Worm (Caenorhabditis elegans) whole organism, young adult: Measurements from ENCODE around the gene ZK1307.7.

Experiments used
- B0336.3 ChIP-seq: fragments of 200-800 bp; sonication (Bioruptor generic); IDR thresholded peaks from 2 replicates; pipeline ENCODE4 v1.3.6; 2022; ENCODE audit warnings: missing genetic modification characterization, missing compliant biosample characterization
- C06A6.2 ChIP-seq: fragments of 200-800 bp; sonication (Bioruptor generic); conservative IDR thresholded peaks from 2 replicates; pipeline ENCODE4 v1.3.6; 2022; ENCODE audit warnings: missing genetic modification characterization, missing compliant biosample characterization
- F22D6.2 ChIP-seq: sonication (generic microtip); optimal IDR thresholded peaks from 2 replicates; lab custom pipeline; 2016; ENCODE audit warnings: mild to moderate bottlenecking, missing genetic modification characterization, missing compliant biosample characterization
- K11D2.4 ChIP-seq: fragments of 200-800 bp; sonication (Bioruptor generic); IDR thresholded peaks from 2 replicates; pipeline ENCODE4 v1.3.6; 2022; ENCODE audit warnings: missing genetic modification reagents, missing genetic modification characterization, missing compliant biosample characterization
- T26A5.8 ChIP-seq: sonication (generic microtip); optimal IDR thresholded peaks from 2 replicates; lab custom pipeline; 2016; ENCODE audit warnings: missing genetic modification characterization, missing compliant biosample characterization
- Y53G8AR.9 ChIP-seq: fragments of 200-800 bp; sonication (Bioruptor generic); conservative IDR thresholded peaks from 2 replicates; pipeline ENCODE4 v1.3.6; 2022; ENCODE audit warnings: missing genetic modification reagents, missing genetic modification characterization, missing compliant biosample characterization
- Y56A3A.18 ChIP-seq: fragments of 200-800 bp; sonication (Bioruptor generic); IDR thresholded peaks from 2 replicates; pipeline ENCODE4 v1.3.6; 2022; ENCODE audit warnings: missing genetic modification reagents, missing genetic modification characterization, missing compliant biosample characterization
- akir-1 ChIP-seq: fragments of 200-800 bp; sonication (Bioruptor generic); optimal IDR thresholded peaks from 2 replicates; lab custom pipeline; 2018; ENCODE audit warnings: mild to moderate bottlenecking, missing genetic modification characterization, moderate library complexity, missing compliant biosample characterization
- aptf-3 ChIP-seq: fragments of 200-800 bp; sonication (Bioruptor generic); IDR thresholded peaks from 2 replicates; pipeline ENCODE4 v1.3.6; 2022; ENCODE audit warnings: missing genetic modification characterization, missing compliant biosample characterization
- atf-7 ChIP-seq: sonication (generic microtip); optimal IDR thresholded peaks from 2 replicates; lab custom pipeline; 2017; ENCODE audit warnings: mild to moderate bottlenecking, missing genetic modification characterization, missing compliant biosample characterization
- bed-2 ChIP-seq: fragments of 200-800 bp; sonication (Bioruptor generic); IDR thresholded peaks from 2 replicates; pipeline ENCODE4 v1.3.6; 2022; ENCODE audit warnings: missing genetic modification reagents, missing genetic modification characterization, missing compliant biosample characterization
- cebp-1 ChIP-seq, 2 experiments: fragments of 200-800 bp in 1 of 2; sonication (Bioruptor generic) in 1 of 2; sonication (generic microtip) in 1 of 2; IDR thresholded peaks in 1 of 2; optimal IDR thresholded peaks in 1 of 2; 2 replicates each; pipeline versions ENCODE4 v1.3.6 to Lab custom; 2017 to 2022; ENCODE audit warnings: missing compliant biosample characterization in 2 of 2, missing genetic modification characterization in 2 of 2, mild to moderate bottlenecking in 1 of 2, missing genetic modification reagents in 1 of 2, moderate library complexity in 1 of 2
- cebp-2 ChIP-seq: fragments of 200-800 bp; sonication (Bioruptor generic); IDR thresholded peaks from 2 replicates; pipeline ENCODE4 v1.3.6; 2022; ENCODE audit warnings: missing genetic modification characterization, missing compliant biosample characterization
- ceh-58 ChIP-seq: fragments of 200-800 bp; sonication (Bioruptor generic); IDR thresholded peaks from 2 replicates; pipeline ENCODE4 v1.3.6; 2022; ENCODE audit warnings: missing genetic modification characterization, missing compliant biosample characterization
- die-1 ChIP-seq: sonication (generic microtip); optimal IDR thresholded peaks from 2 replicates; lab custom pipeline; 2016; ENCODE audit warnings: missing genotype, mild to moderate bottlenecking, missing genetic modification characterization, missing compliant biosample characterization
- dox-1 ChIP-seq: fragments of 200-800 bp; sonication (Bioruptor generic); IDR thresholded peaks from 2 replicates; pipeline ENCODE4 v1.3.6; 2022; ENCODE audit warnings: missing genetic modification reagents, missing genetic modification characterization, missing compliant biosample characterization
- dpff-1 ChIP-seq: sonication (generic microtip); optimal IDR thresholded peaks from 2 replicates; lab custom pipeline; 2017; ENCODE audit warnings: mild to moderate bottlenecking, missing genetic modification characterization, missing compliant biosample characterization
- egl-44 ChIP-seq: fragments of 200-800 bp; sonication (Bioruptor generic); IDR thresholded peaks from 2 replicates; pipeline ENCODE4 v1.3.6; 2022; ENCODE audit warnings: missing genetic modification reagents, missing genetic modification characterization, missing compliant biosample characterization
- ets-4 ChIP-seq: fragments of 200-800 bp; sonication (Bioruptor generic); optimal IDR thresholded peaks from 2 replicates; lab custom pipeline; 2018; ENCODE audit warnings: mild to moderate bottlenecking, missing genetic modification characterization, missing compliant biosample characterization
- him-1 ChIP-seq: sonication (generic microtip); optimal IDR thresholded peaks from 2 replicates; lab custom pipeline; 2016; ENCODE audit warnings: missing genotype, missing genetic modification reagents, missing genetic modification characterization, missing compliant biosample characterization
- hmg-1.2 ChIP-seq: fragments of 200-800 bp; sonication (Bioruptor generic); IDR thresholded peaks from 2 replicates; pipeline ENCODE4 v1.3.6; 2022; ENCODE audit warnings: missing genetic modification reagents, missing genetic modification characterization, missing compliant biosample characterization
- hrde-1 ChIP-seq: sonication (generic microtip); optimal IDR thresholded peaks from 2 replicates; lab custom pipeline; 2016; ENCODE audit warnings: missing genetic modification characterization, mild to moderate bottlenecking, missing compliant biosample characterization, moderate library complexity, missing genotype, missing genetic modification reagents, borderline replicate concordance
- hsf-1 ChIP-seq: fragments of 200-800 bp; sonication (Bioruptor generic); IDR thresholded peaks from 2 replicates; pipeline ENCODE4 v1.3.6; 2022; ENCODE audit warnings: missing genetic modification reagents, missing genetic modification characterization, missing compliant biosample characterization
- lin-54 ChIP-seq: fragments of 200-800 bp; sonication (Bioruptor generic); optimal IDR thresholded peaks from 2 replicates; lab custom pipeline; 2018; ENCODE audit warnings: mild to moderate bottlenecking, missing genetic modification characterization, missing compliant biosample characterization
- lir-1 ChIP-seq: fragments of 200-800 bp; sonication (Bioruptor generic); conservative IDR thresholded peaks from 2 replicates; pipeline ENCODE4 v1.3.6; 2022; ENCODE audit warnings: missing genetic modification reagents, missing genetic modification characterization, missing compliant biosample characterization
- mcd-1 ChIP-seq: fragments of 200-800 bp; sonication (Bioruptor generic); IDR thresholded peaks from 2 replicates; pipeline ENCODE4 v1.3.6; 2022; ENCODE audit warnings: missing genetic modification reagents, missing genetic modification characterization, missing compliant biosample characterization
- mes-4 ChIP-seq: sonication (generic microtip); optimal IDR thresholded peaks from 2 replicates; lab custom pipeline; 2016; ENCODE audit warnings: missing genotype, missing genetic modification characterization, missing compliant biosample characterization
- nfya-2 ChIP-seq: fragments of 200-800 bp; sonication (Bioruptor generic); IDR thresholded peaks from 2 replicates; pipeline ENCODE4 v1.3.6; 2022; ENCODE audit warnings: missing genetic modification reagents, missing genetic modification characterization, missing compliant biosample characterization
- nhr-179 ChIP-seq: sonication (generic microtip); optimal IDR thresholded peaks from 2 replicates; lab custom pipeline; 2016; ENCODE audit warnings: mild to moderate bottlenecking, missing genetic modification characterization, missing compliant biosample characterization
- nhr-27 ChIP-seq: fragments of 200-800 bp; sonication (Bioruptor generic); optimal IDR thresholded peaks from 2 replicates; lab custom pipeline; 2018; ENCODE audit warnings: mild to moderate bottlenecking, missing genetic modification characterization, moderate library complexity, missing compliant biosample characterization
- nhr-80 ChIP-seq: sonication (generic microtip); optimal IDR thresholded peaks from 2 replicates; lab custom pipeline; 2016; ENCODE audit warnings: missing genetic modification characterization, missing compliant biosample characterization
- nhr-90 ChIP-seq: sonication (generic microtip); optimal IDR thresholded peaks from 2 replicates; lab custom pipeline; 2016; ENCODE audit warnings: missing genotype, mild to moderate bottlenecking, missing genetic modification characterization, missing compliant biosample characterization
- pha-4 ChIP-seq: fragments of 150-350 bp; sonication (generic microtip); optimal IDR thresholded peaks from 2 replicates; lab custom pipeline; 2014; ENCODE audit warnings: missing biosample characterization, missing genetic modification reagents, missing genetic modification characterization
- rpc-1 ChIP-seq, 2 experiments: fragments of 150-350 bp in 1 of 2; sonication (generic microtip) in 1 of 2; optimal IDR thresholded peaks; 2 replicates each; lab custom pipeline; 2014 to 2018; ENCODE audit warnings: missing biosample characterization in 1 of 2, missing genetic modification characterization in 1 of 2, missing genetic modification reagents in 1 of 2, missing genotype in 1 of 2
- sdz-38 ChIP-seq: sonication (generic microtip); optimal IDR thresholded peaks from 2 replicates; lab custom pipeline; 2016; ENCODE audit warnings: missing genotype, missing genetic modification characterization, missing compliant biosample characterization
- sea-2 ChIP-seq: fragments of 200-800 bp; sonication (Bioruptor generic); IDR thresholded peaks from 2 replicates; pipeline ENCODE4 v1.3.6; 2022; ENCODE audit warnings: missing genetic modification characterization, missing compliant biosample characterization
- snpc-1.1 ChIP-seq: sonication (generic microtip); optimal IDR thresholded peaks from 2 replicates; lab custom pipeline; 2017; ENCODE audit warnings: missing genetic modification characterization, mild to moderate bottlenecking, missing compliant biosample characterization, antibody characterized with exemption, moderate library complexity, missing genotype, missing genetic modification reagents; ENCODE audit not compliant: insufficient read depth
- snpc-1.3 ChIP-seq: sonication (generic microtip); optimal IDR thresholded peaks from 2 replicates; lab custom pipeline; 2017; ENCODE audit warnings: missing genetic modification characterization, mild to moderate bottlenecking, missing compliant biosample characterization, antibody characterized with exemption, moderate library complexity, missing genotype, missing genetic modification reagents; ENCODE audit not compliant: insufficient read depth
- tlf-1 ChIP-seq: fragments of 200-800 bp; sonication (Bioruptor generic); optimal IDR thresholded peaks from 2 replicates; lab custom pipeline; 2018; ENCODE audit warnings: mild to moderate bottlenecking, missing genetic modification characterization, missing compliant biosample characterization
- unc-130 ChIP-seq: sonication (generic microtip); optimal IDR thresholded peaks from 2 replicates; lab custom pipeline; 2016; ENCODE audit warnings: missing genetic modification reagents, missing genetic modification characterization, missing compliant biosample characterization
- xnd-1 ChIP-seq: sonication (generic microtip); optimal IDR thresholded peaks from 2 replicates; lab custom pipeline; 2016; ENCODE audit warnings: missing genotype, missing genetic modification reagents, missing genetic modification characterization, missing compliant biosample characterization
- zfh-2 ChIP-seq: fragments of 200-800 bp; sonication (Bioruptor generic); conservative IDR thresholded peaks from 2 replicates; pipeline ENCODE4 v1.3.6; 2022; ENCODE audit warnings: missing genetic modification reagents, missing genetic modification characterization, missing compliant biosample characterization
- ztf-26 ChIP-seq: sonication (generic microtip); optimal IDR thresholded peaks from 2 replicates; lab custom pipeline; 2017; ENCODE audit warnings: missing genetic modification characterization, missing compliant biosample characterization

Gene ZK1307.7

ce11 chrII:9679842-9680241, 43.4 kb downstream of the ZK1307.7 start:
- TF ChIP-seq hrde-1 (tag; lab: Kevin White, UChicago) (no peak), xnd-1 (tag; lab: Kevin White, UChicago) (no peak), hmg-1.2 (GFP tag; lab: Robert Waterston, UW) (peak; percentile 61)

- no peak for TF ChIP-seq mes-4
- no peak for TF ChIP-seq rpc-1 (optimal IDR thresholded peaks at IDR 0.05; lab: Kevin White, UChicago)
- no peak for TF ChIP-seq rpc-1 (tag; optimal IDR thresholded peaks at IDR 0.05; lab: Kevin White, UChicago)
- no peak for TF ChIP-seq ceh-58 (GFP tag; lab: Robert Waterston, UW)
- TF ChIP-seq nfya-2, result no peak
- TF ChIP-seq Y56A3A.18 (GFP tag; lab: Robert Waterston, UW), result no peak
Observed at ce11 chrII:9680493-9680892, 44.1 kb downstream of the ZK1307.7 start, which contains the start of gene ZK1320.13. Gene ZK1320.13, plus strand, starts transcription at chrII:9680793.

ce11 chrII:9682044-9682443, 45.6 kb downstream of the ZK1307.7 start:
- TF ChIP-seq die-1 (tag; lab: Kevin White, UChicago) (no peak), snpc-1.3 (tag; lab: Kevin White, UChicago) (no peak), atf-7 (no peak), lin-54 (no peak), T26A5.8 (tag; lab: Kevin White, UChicago) (no peak)
- TF ChIP-seq, all 124 proteins: peak for 0

- TF ChIP-seq aptf-3 (no peak), nhr-179 (tag; lab: Kevin White, UChicago) (no peak), unc-130 (GFP tag; lab: Kevin White, UChicago) (no peak), Y53G8AR.9 (no peak), lin-54 (no peak), egl-44 (GFP tag; lab: Robert Waterston, UW) (no peak), sdz-38 (tag; lab: Kevin White, UChicago) (no peak), dpff-1 (no peak), akir-1 (GFP tag; lab: Kevin White, UChicago) (no peak), ztf-26 (tag; lab: Kevin White, UChicago) (no peak), sea-2 (GFP tag; lab: Robert Waterston, UW) (no peak), hsf-1 (no peak), zfh-2 (GFP tag; lab: Robert Waterston, UW) (no peak), bed-2 (no peak), dox-1 (no peak), K11D2.4 (GFP tag; lab: Robert Waterston, UW) (no peak)
Observed at ce11 chrII:9684175-9684574, 47.8 kb downstream of the ZK1307.7 start.

- TF ChIP-seq sea-2 (GFP tag; lab: Robert Waterston, UW) (no peak), snpc-1.1 (tag; lab: Kevin White, UChicago) (no peak), nhr-80 (tag; lab: Kevin White, UChicago) (peak; percentile 31), pha-4 (tag; lab: Kevin White, UChicago) (no peak), nhr-27 (no peak), mcd-1 (GFP tag; lab: Robert Waterston, UW) (no peak), B0336.3 (GFP tag; lab: Robert Waterston, UW) (no peak), F22D6.2 (tag; lab: Kevin White, UChicago) (no peak), cebp-1 (GFP tag; IDR thresholded peaks at IDR 0.05; lab: Robert Waterston, UW) (no peak), cebp-1 (tag; optimal IDR thresholded peaks at IDR 0.05; lab: Kevin White, UChicago) (no peak), ets-4 (no peak), C06A6.2 (GFP tag; lab: Robert Waterston, UW) (no peak), lir-1 (GFP tag; lab: Robert Waterston, UW) (no peak), him-1 (tag; lab: Kevin White, UChicago) (no peak), cebp-2 (GFP tag; lab: Robert Waterston, UW) (no peak), ztf-26 (tag; lab: Kevin White, UChicago) (peak; percentile 14), tlf-1 (GFP tag; lab: Kevin White, UChicago) (no peak), nhr-90 (tag; lab: Kevin White, UChicago) (no peak)
Observed at ce11 chrII:9686663-9687193, 50.3 kb downstream of the ZK1307.7 start, which contains the start of gene ZK1320.9. Gene ZK1320.9, minus strand, starts transcription at chrII:9686713.
